Worm (Caenorhabditis elegans) whole organism, young adult: ENCODE measurements around the gene F47B7.3.

ENCODE experiments used
- F37B4.10 ChIP-seq: fragments of 200-800 bp; sonication (Bioruptor generic); IDR thresholded peaks from 2 replicates; pipeline ENCODE4 v1.3.6; 2022; ENCODE audit warnings: missing genetic modification characterization, missing compliant biosample characterization
- F39B2.1 ChIP-seq: fragments of 200-800 bp; sonication (Bioruptor generic); IDR thresholded peaks from 2 replicates; pipeline ENCODE4 v1.3.6; 2022; ENCODE audit warnings: missing genetic modification reagents, missing genetic modification characterization, missing compliant biosample characterization
- F52B5.7 ChIP-seq: sonication (generic microtip); optimal IDR thresholded peaks from 2 replicates; lab custom pipeline; 2016; ENCODE audit warnings: mild to moderate bottlenecking, missing genetic modification characterization, missing compliant biosample characterization
- F57C9.4 ChIP-seq: sonication (generic microtip); optimal IDR thresholded peaks from 2 replicates; lab custom pipeline; 2017; ENCODE audit warnings: mild to moderate bottlenecking, missing genetic modification characterization, missing compliant biosample characterization
- Y53F4B.3 ChIP-seq: fragments of 200-800 bp; sonication (Bioruptor generic); IDR thresholded peaks from 2 replicates; pipeline ENCODE4 v1.3.6; 2022; ENCODE audit warnings: missing genetic modification reagents, missing genetic modification characterization, missing compliant biosample characterization
- Y53G8AR.9 ChIP-seq: fragments of 200-800 bp; sonication (Bioruptor generic); conservative IDR thresholded peaks from 2 replicates; pipeline ENCODE4 v1.3.6; 2022; ENCODE audit warnings: missing genetic modification reagents, missing genetic modification characterization, missing compliant biosample characterization
- aptf-3 ChIP-seq: fragments of 200-800 bp; sonication (Bioruptor generic); IDR thresholded peaks from 2 replicates; pipeline ENCODE4 v1.3.6; 2022; ENCODE audit warnings: missing genetic modification characterization, missing compliant biosample characterization
- attf-6 ChIP-seq: fragments of 200-800 bp; sonication (Bioruptor generic); IDR thresholded peaks from 2 replicates; pipeline ENCODE4 v1.3.6; 2022; ENCODE audit warnings: missing genetic modification reagents, missing genetic modification characterization, missing compliant biosample characterization
- bed-1 ChIP-seq: fragments of 200-800 bp; sonication (Bioruptor generic); IDR thresholded peaks from 2 replicates; pipeline ENCODE4 v1.3.6; 2022; ENCODE audit warnings: missing genetic modification reagents, missing genetic modification characterization, missing compliant biosample characterization
- ccch-3 ChIP-seq: fragments of 200-800 bp; sonication (Bioruptor generic); optimal IDR thresholded peaks from 2 replicates; lab custom pipeline; 2018; ENCODE audit warnings: mild to moderate bottlenecking, missing genetic modification characterization, missing compliant biosample characterization
- ceh-100 ChIP-seq: fragments of 200-800 bp; sonication (Bioruptor generic); IDR thresholded peaks from 2 replicates; pipeline ENCODE4 v1.3.6; 2022; ENCODE audit warnings: missing genetic modification reagents, missing genetic modification characterization, missing compliant biosample characterization
- ceh-27 ChIP-seq: fragments of 200-800 bp; sonication (Bioruptor generic); optimal IDR thresholded peaks from 2 replicates; lab custom pipeline; 2018; ENCODE audit warnings: mild to moderate bottlenecking, missing genetic modification characterization, moderate library complexity, missing compliant biosample characterization
- chd-7 ChIP-seq: sonication (generic microtip); optimal IDR thresholded peaks from 2 replicates; lab custom pipeline; 2016; ENCODE audit warnings: mild to moderate bottlenecking, missing genetic modification characterization, moderate library complexity, missing compliant biosample characterization
- egl-44 ChIP-seq: fragments of 200-800 bp; sonication (Bioruptor generic); IDR thresholded peaks from 2 replicates; pipeline ENCODE4 v1.3.6; 2022; ENCODE audit warnings: missing genetic modification reagents, missing genetic modification characterization, missing compliant biosample characterization
- egrh-3 ChIP-seq: fragments of 200-800 bp; sonication (Bioruptor generic); IDR thresholded peaks from 2 replicates; pipeline ENCODE4 v1.3.6; 2022; ENCODE audit warnings: missing genetic modification reagents, missing genetic modification characterization, missing compliant biosample characterization
- ekl-4 ChIP-seq: fragments of 200-800 bp; sonication (Bioruptor generic); IDR thresholded peaks from 2 replicates; pipeline ENCODE4 v1.3.6; 2022; ENCODE audit warnings: missing genetic modification reagents, missing genetic modification characterization, missing compliant biosample characterization
- fkh-3 ChIP-seq: sonication (generic microtip); optimal IDR thresholded peaks from 2 replicates; lab custom pipeline; 2016; ENCODE audit warnings: mild to moderate bottlenecking, missing genetic modification characterization, missing compliant biosample characterization
- hlh-26 ChIP-seq: fragments of 200-800 bp; sonication (Bioruptor generic); conservative IDR thresholded peaks from 2 replicates; pipeline ENCODE4 v1.3.6; 2022; ENCODE audit warnings: missing genetic modification reagents, missing genetic modification characterization, missing compliant biosample characterization
- hmg-20 ChIP-seq: fragments of 200-800 bp; sonication (Bioruptor generic); IDR thresholded peaks from 2 replicates; pipeline ENCODE4 v1.3.6; 2022; ENCODE audit warnings: missing genetic modification reagents, missing genetic modification characterization, missing compliant biosample characterization
- hsf-1 ChIP-seq: fragments of 200-800 bp; sonication (Bioruptor generic); IDR thresholded peaks from 2 replicates; pipeline ENCODE4 v1.3.6; 2022; ENCODE audit warnings: missing genetic modification reagents, missing genetic modification characterization, missing compliant biosample characterization
- lag-1 ChIP-seq: fragments of 200-800 bp; sonication (Bioruptor generic); IDR thresholded peaks from 2 replicates; pipeline ENCODE4 v1.3.6; 2022; ENCODE audit warnings: missing genetic modification reagents, missing genetic modification characterization, missing compliant biosample characterization
- lin-54 ChIP-seq: fragments of 200-800 bp; sonication (Bioruptor generic); optimal IDR thresholded peaks from 2 replicates; lab custom pipeline; 2018; ENCODE audit warnings: mild to moderate bottlenecking, missing genetic modification characterization, missing compliant biosample characterization
- lir-1 ChIP-seq: fragments of 200-800 bp; sonication (Bioruptor generic); conservative IDR thresholded peaks from 2 replicates; pipeline ENCODE4 v1.3.6; 2022; ENCODE audit warnings: missing genetic modification reagents, missing genetic modification characterization, missing compliant biosample characterization
- madf-3 ChIP-seq: fragments of 200-800 bp; sonication (Bioruptor generic); IDR thresholded peaks from 2 replicates; pipeline ENCODE4 v1.3.6; 2022; ENCODE audit warnings: missing genetic modification reagents, missing genetic modification characterization, missing compliant biosample characterization
- nfya-2 ChIP-seq: fragments of 200-800 bp; sonication (Bioruptor generic); IDR thresholded peaks from 2 replicates; pipeline ENCODE4 v1.3.6; 2022; ENCODE audit warnings: missing genetic modification reagents, missing genetic modification characterization, missing compliant biosample characterization
- nfyb-1 ChIP-seq: fragments of 200-800 bp; sonication (Bioruptor generic); IDR thresholded peaks from 2 replicates; pipeline ENCODE4 v1.3.6; 2022; ENCODE audit warnings: missing genetic modification reagents, missing genetic modification characterization, missing compliant biosample characterization
- snpc-4 ChIP-seq, 5 experiments: fragments of 150-350 bp in 1 of 5; sonication (generic microtip) in 4 of 5; optimal IDR thresholded peaks; 2 replicates each; lab custom pipeline; 2014 to 2018; ENCODE audit warnings: missing genetic modification characterization in 5 of 5, missing biosample characterization in 3 of 5, antibody characterized with exemption in 2 of 5, mild to moderate bottlenecking in 2 of 5, missing compliant biosample characterization in 2 of 5, missing genotype in 2 of 5, moderate library complexity in 2 of 5, missing genetic modification reagents in 1 of 5
- tbx-9 ChIP-seq: sonication (generic microtip); optimal IDR thresholded peaks from 2 replicates; lab custom pipeline; 2016; ENCODE audit warnings: borderline replicate concordance, missing genetic modification characterization, inconsistent platforms, missing compliant biosample characterization
- zfh-2 ChIP-seq: fragments of 200-800 bp; sonication (Bioruptor generic); conservative IDR thresholded peaks from 2 replicates; pipeline ENCODE4 v1.3.6; 2022; ENCODE audit warnings: missing genetic modification reagents, missing genetic modification characterization, missing compliant biosample characterization
- ztf-18 ChIP-seq: sonication (generic microtip); optimal IDR thresholded peaks from 2 replicates; lab custom pipeline; 2016; ENCODE audit warnings: missing genotype, mild to moderate bottlenecking, missing genetic modification characterization, missing compliant biosample characterization
- ztf-26 ChIP-seq: sonication (generic microtip); optimal IDR thresholded peaks from 2 replicates; lab custom pipeline; 2017; ENCODE audit warnings: missing genetic modification characterization, missing compliant biosample characterization

F47B7.3 gene

ce11 chrX:3755753-3756152 lies 8.4 kb downstream of the F47B7.3 start:
- TF ChIP-seq ceh-27 (GFP tag; lab: Kevin White, UChicago), result no peak
- no peak for TF ChIP-seq madf-3 (GFP tag; lab: Robert Waterston, UW)
- TF ChIP-seq Y53G8AR.9 (GFP tag; lab: Robert Waterston, UW), result no peak
- TF ChIP-seq tbx-9 (tag; lab: Kevin White, UChicago), result no peak
- TF ChIP-seq ccch-3 (GFP tag; lab: Kevin White, UChicago), result no peak
- no peak for TF ChIP-seq bed-1 (GFP tag; lab: Robert Waterston, UW)
- no peak for TF ChIP-seq F39B2.1 (GFP tag; lab: Robert Waterston, UW)
- TF ChIP-seq zfh-2 (GFP tag; lab: Robert Waterston, UW), result no peak

DNA sequence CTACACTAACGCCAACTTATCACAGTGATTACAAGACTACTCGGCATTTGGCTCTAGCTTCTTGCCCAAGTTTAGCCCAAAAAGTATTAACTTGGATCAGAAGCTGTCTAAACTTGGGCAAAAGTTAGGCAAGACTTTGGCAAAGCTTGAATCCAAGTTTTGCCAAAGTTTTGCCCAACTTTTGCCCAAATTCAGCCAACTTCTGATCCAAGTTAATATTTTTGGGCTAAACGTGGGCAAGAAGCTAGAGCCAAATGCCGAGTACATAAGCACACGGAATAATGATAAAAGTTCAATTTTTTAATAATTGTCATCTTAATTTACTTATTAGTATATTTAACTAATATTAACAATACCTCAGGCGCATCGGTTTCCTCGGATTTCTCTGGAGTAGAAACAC lies 9.1 kb downstream of the F47B7.3 start:
- TF ChIP-seq bed-1 (GFP tag; lab: Robert Waterston, UW) (0 out of 2 replicates have a peak, but pooled peaks have one; percentile 56), nfya-2 (GFP tag; lab: Robert Waterston, UW) (peak; percentile 58; the same call in 1 of the 2 replicates)

ce11 chrX:3752443-3752842 lies 11.8 kb downstream of the F47B7.3 start:
- TF ChIP-seq ztf-26 (tag; lab: Kevin White, UChicago), result no peak
- no peak for TF ChIP-seq F37B4.10
- TF ChIP-seq attf-6 (GFP tag; lab: Robert Waterston, UW), result no peak
- TF ChIP-seq egrh-3 (GFP tag; lab: Robert Waterston, UW), result peak; percentile 82
- TF ChIP-seq lir-1 (GFP tag; lab: Robert Waterston, UW), result no peak
- TF ChIP-seq Y53F4B.3 (GFP tag; lab: Robert Waterston, UW), result no peak
- 0 out of 2 replicates have a peak, but pooled peaks have one; percentile 8 for TF ChIP-seq nfyb-1 (GFP tag; lab: Robert Waterston, UW)
- peak; percentile 15 for TF ChIP-seq fkh-3 (tag; lab: Kevin White, UChicago)
- TF ChIP-seq hmg-20 (GFP tag; lab: Robert Waterston, UW), result no peak
- TF ChIP-seq ccch-3 (GFP tag; lab: Kevin White, UChicago), result no peak
- peak; percentile 69; the same call in 1 of the 2 replicates for TF ChIP-seq zfh-2 (GFP tag; lab: Robert Waterston, UW)
- TF ChIP-seq ztf-18, result no peak
- TF ChIP-seq hsf-1 (GFP tag; lab: Robert Waterston, UW), result no peak

- no peak for TF ChIP-seq attf-6 (GFP tag; lab: Robert Waterston, UW)
- TF ChIP-seq aptf-3, result no peak
- TF ChIP-seq zfh-2 (GFP tag; lab: Robert Waterston, UW), result peak; percentile 67
- no peak for TF ChIP-seq hlh-26 (GFP tag; lab: Robert Waterston, UW)
- TF ChIP-seq, all 124 proteins: peak for 1
Observed at ce11 chrX:3751370-3751769, 12.8 kb downstream of the F47B7.3 start.

DNA sequence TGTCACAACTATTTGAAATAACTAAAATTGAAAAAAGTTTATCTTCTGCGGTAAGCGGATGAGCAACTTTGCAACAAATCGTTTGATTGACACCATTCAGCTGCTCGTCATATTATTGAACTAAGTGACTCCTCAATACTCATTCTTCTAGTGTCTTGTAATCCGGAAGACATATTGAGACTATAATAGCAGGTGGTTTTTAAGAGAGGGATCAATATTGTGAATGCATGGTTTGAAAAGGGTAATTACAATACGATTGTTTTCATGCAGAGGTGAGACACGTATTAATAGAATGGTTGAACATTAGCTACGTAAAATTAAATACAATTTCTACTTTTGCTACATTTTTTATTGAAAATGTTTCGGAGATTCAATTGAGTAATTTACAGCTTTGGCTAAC lies 21.0 kb downstream of the F47B7.3 start:
- TF ChIP-seq F57C9.4 (no peak), ekl-4 (GFP tag; lab: Robert Waterston, UW) (no peak), ceh-100 (no peak), lin-54 (no peak), lag-1 (GFP tag; lab: Robert Waterston, UW) (no peak), F52B5.7 (tag; lab: Kevin White, UChicago) (no peak), chd-7 (tag; lab: Kevin White, UChicago) (no peak), snpc-4 (GFP tag; optimal IDR thresholded peaks at IDR 0.05; lab: Kevin White, UChicago) (no peak), snpc-4 (tag; optimal IDR thresholded peaks at IDR 0.05; lab: Kevin White, UChicago) (no peak), egl-44 (no peak)
